Fruit fly (Drosophila melanogaster): ENCODE data around the gene CG13658.

DNA sequence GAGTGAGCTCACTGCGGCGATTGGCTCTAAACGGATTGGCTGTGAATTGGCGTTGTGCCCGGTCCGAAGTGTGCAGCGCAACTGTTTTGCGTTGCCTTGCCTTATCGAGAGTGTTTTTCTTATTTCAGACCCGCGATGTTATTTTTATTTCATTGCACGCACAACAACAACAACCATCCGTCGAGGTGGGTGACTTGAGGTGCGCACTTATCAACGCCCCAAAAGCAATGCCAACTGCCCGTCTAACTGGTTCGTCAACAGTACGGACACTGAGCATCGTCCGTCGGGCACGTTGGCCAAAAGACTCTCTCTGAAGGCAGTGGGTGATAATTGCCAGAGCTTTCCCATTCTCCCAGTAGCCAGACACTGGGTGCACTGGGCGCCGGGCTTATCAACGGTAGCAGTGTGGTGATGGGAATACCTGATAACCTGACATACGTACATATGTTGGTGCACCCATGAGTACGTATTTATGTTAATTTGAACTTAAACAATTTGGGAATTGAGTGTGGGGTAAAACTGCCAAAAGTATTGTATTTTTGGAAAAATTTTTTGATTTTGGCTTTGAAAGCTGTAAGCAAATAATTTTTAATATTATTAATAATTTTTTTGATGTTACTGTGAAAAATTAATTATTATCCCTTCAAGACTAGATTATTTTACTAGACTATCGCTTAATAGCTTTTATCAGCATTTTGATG is 8.2 kb downstream of the CG13658 start, which contains the start of gene CG31102:
- TF ChIP-seq CG8478 (optimal IDR thresholded peaks at IDR 0.05) (no peak), CTCF (optimal IDR thresholded peaks at IDR 0.05) (no peak)

Data from S2 (cell line).